Fruit fly (Drosophila melanogaster): ENCODE measurements around the gene CG14562.

Gene CG14562

DNA sequence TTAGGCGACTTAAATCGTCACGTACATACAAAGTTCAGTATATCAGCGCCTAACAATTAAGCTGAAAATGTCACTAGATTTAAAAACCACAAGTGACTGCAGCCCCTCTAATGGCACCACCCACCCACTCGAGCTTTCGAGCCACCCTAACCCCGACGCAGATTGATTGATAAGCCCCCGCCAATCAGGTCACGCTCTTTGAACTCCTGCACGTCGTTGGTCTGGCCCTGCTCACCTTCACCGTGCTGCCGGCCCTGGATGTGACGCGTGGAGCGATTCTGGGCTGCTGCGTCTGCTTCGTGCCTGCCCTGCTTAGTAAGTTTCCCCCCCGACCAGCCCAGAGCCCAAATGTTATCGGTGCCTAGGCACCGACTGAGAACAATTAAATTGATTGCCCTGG is 21.3 kb downstream of the CG14562 start:
- TF ChIP-seq Atf3 (GFP tag; optimal IDR thresholded peaks at IDR 0.05) (no peak), HmgZ (tag; optimal IDR thresholded peaks at IDR 0.05) (no peak), Ets65A (GFP tag) (peak; percentile 75), Mes4 (GFP tag; optimal IDR thresholded peaks at IDR 0.05) (no peak), MESR4 (GFP tag; optimal IDR thresholded peaks at IDR 0.05) (no peak), CG13287 (GFP tag; IDR thresholded peaks at IDR 0.05; ENCODE audit: partially characterized antibody) (no peak), CG17802 (tag; optimal IDR thresholded peaks at IDR 0.05) (no peak), CG10462 (GFP tag; optimal IDR thresholded peaks at IDR 0.05) (no peak), ranshi (GFP tag; IDR thresholded peaks at IDR 0.05) (no peak), CG10979 (tag; optimal IDR thresholded peaks at IDR 0.05) (no peak), insv (GFP tag; optimal IDR thresholded peaks at IDR 0.05) (no peak), croc (GFP tag; conservative IDR thresholded peaks at IDR 0.05) (no peak), CG12104 (GFP tag; optimal IDR thresholded peaks at IDR 0.05) (no peak), sim (GFP tag; IDR thresholded peaks at IDR 0.05) (no peak), CG3847 (GFP tag; IDR thresholded peaks at IDR 0.05) (0 out of 2 replicates have a peak, but pooled peaks have one; percentile 24), B-H2 (GFP tag; optimal IDR thresholded peaks at IDR 0.05) (no peak), Bdp1 (GFP tag; optimal IDR thresholded peaks at IDR 0.05) (no peak), CG9727 (GFP tag; optimal IDR thresholded peaks at IDR 0.05) (no peak), CG2199 (GFP tag; IDR thresholded peaks at IDR 0.05) (no peak), Hr78 (GFP tag; optimal IDR thresholded peaks at IDR 0.05) (peak in 1 of 2 experiments; percentile 77)

dm6 chr3L:21971735-21972134 is 29.7 kb downstream of the CG14562 start, which contains the start of gene P5CS:
Gene P5CS (plus strand): TSS chr3L:21972002.
- TF ChIP-seq ash1 (GFP tag; optimal IDR thresholded peaks at IDR 0.05) (no peak), gsb (GFP tag; IDR thresholded peaks at IDR 0.05) (no peak), Trl (optimal IDR thresholded peaks at IDR 0.05) (peak; percentile 1 to 14), Trl (GFP tag; optimal IDR thresholded peaks at IDR 0.05) (no peak), D19B (GFP tag; optimal IDR thresholded peaks at IDR 0.05) (no peak), Hmr (GFP tag; optimal IDR thresholded peaks at IDR 0.05) (no peak), nerfin-2 (GFP tag; IDR thresholded peaks at IDR 0.05; ENCODE audit: partially characterized antibody) (no peak), nerfin-1 (tag; optimal IDR thresholded peaks at IDR 0.05) (no peak), Xrp1 (GFP tag; IDR thresholded peaks at IDR 0.05) (no peak), CG9876 (GFP tag; optimal IDR thresholded peaks at IDR 0.05) (no peak), row (GFP tag; IDR thresholded peaks at IDR 0.05) (no peak), tgo (GFP tag; IDR thresholded peaks at IDR 0.05) (no peak), HmgZ (tag; optimal IDR thresholded peaks at IDR 0.05) (peak; percentile 28), Optix (GFP tag; IDR thresholded peaks at IDR 0.05) (no peak), bcd (GFP tag; optimal IDR thresholded peaks at IDR 0.05) (no peak), pfk (GFP tag; optimal IDR thresholded peaks at IDR 0.05) (no peak), CG42726 (GFP tag; IDR thresholded peaks at IDR 0.05; ENCODE audit: partially characterized antibody) (no peak), CG17359 (tag; optimal IDR thresholded peaks at IDR 0.05) (no peak), fd96Cb (tag; optimal IDR thresholded peaks at IDR 0.05) (no peak), ems (GFP tag; optimal IDR thresholded peaks at IDR 0.05) (no peak), jumu (GFP tag; optimal IDR thresholded peaks at IDR 0.05) (no peak), tna (GFP tag; IDR thresholded peaks at IDR 0.05; ENCODE audit: partially characterized antibody) (no peak), exex (tag; optimal IDR thresholded peaks at IDR 0.05) (peak; percentile 63), CG30403 (GFP tag; optimal IDR thresholded peaks at IDR 0.05) (no peak), slou (GFP tag; optimal IDR thresholded peaks at IDR 0.05) (no peak), CG2889 (GFP tag; IDR thresholded peaks at IDR 0.05) (0 out of 3 replicates have a peak, but pooled peaks have one; percentile 12), Lim3 (GFP tag; IDR thresholded peaks at IDR 0.05) (no peak), CG13424 (tag; optimal IDR thresholded peaks at IDR 0.05) (no peak), Dek (tag; optimal IDR thresholded peaks at IDR 0.05) (no peak), CG12219 (GFP tag; optimal IDR thresholded peaks at IDR 0.05) (no peak), CG15011 (GFP tag; optimal IDR thresholded peaks at IDR 0.05) (no peak), CG3847 (GFP tag; IDR thresholded peaks at IDR 0.05) (no peak), CG1647 (GFP tag; optimal IDR thresholded peaks at IDR 0.05) (no peak), mirr (GFP tag; optimal IDR thresholded peaks at IDR 0.05) (peak; percentile 83)

All from whole organism, embryonic.